Fruit fly (Drosophila melanogaster) whole organism, prepupa: Measurements from ENCODE around the gene CG14036.

Source experiments
- Blimp-1 ChIP-seq: fragments of 200-800 bp; sonication (Bioruptor generic); optimal IDR thresholded peaks from 3 replicates; lab custom pipeline; 2017; ENCODE audit warnings: missing biosample characterization, missing genetic modification characterization, mild to moderate bottlenecking, moderate library complexity, missing genetic modification reagents
- CG10669 ChIP-seq: fragments of 200-800 bp; sonication (Bioruptor generic); optimal IDR thresholded peaks from 3 replicates; lab custom pipeline; 2018; ENCODE audit warnings: missing biosample characterization, mild to moderate bottlenecking, missing genetic modification characterization, moderate library complexity
- CG11294 ChIP-seq: fragments of 200-800 bp; sonication (Bioruptor generic); IDR thresholded peaks from 2 replicates; pipeline ENCODE4 v1.3.6; 2022; ENCODE audit warnings: missing biosample characterization, missing genetic modification characterization
- CG11762 ChIP-seq: fragments of 200-800 bp; sonication (Bioruptor generic); optimal IDR thresholded peaks from 3 replicates; lab custom pipeline; 2016; ENCODE audit warnings: missing biosample characterization, missing genetic modification characterization; ENCODE audit not compliant: insufficient read depth
- CG11902 ChIP-seq: fragments of 200-800 bp; sonication (Bioruptor generic); optimal IDR thresholded peaks from 3 replicates; lab custom pipeline; 2016; ENCODE audit warnings: missing biosample characterization, missing genetic modification characterization
- CG15336 ChIP-seq: fragments of 200-800 bp; sonication (Bioruptor generic); IDR thresholded peaks from 2 replicates; pipeline ENCODE4 v1.3.6; 2022; ENCODE audit warnings: missing biosample characterization, missing genetic modification characterization
- CG1621 ChIP-seq: fragments of 200-800 bp; sonication (Bioruptor generic); optimal IDR thresholded peaks from 3 replicates; lab custom pipeline; 2018; ENCODE audit warnings: missing biosample characterization, mild to moderate bottlenecking, missing genetic modification characterization
- CG16779 ChIP-seq: fragments of 200-800 bp; sonication (Bioruptor generic); optimal IDR thresholded peaks from 3 replicates; lab custom pipeline; 2017; ENCODE audit warnings: missing biosample characterization, mild to moderate bottlenecking, missing genetic modification characterization
- CG3032 ChIP-seq: fragments of 200-800 bp; optimal IDR thresholded peaks from 2 replicates; lab custom pipeline; 2019; ENCODE audit warnings: missing biosample characterization, mild to moderate bottlenecking, missing genetic modification characterization, moderate library complexity
- CG31627 ChIP-seq: fragments of 200-800 bp; sonication (Bioruptor generic); optimal IDR thresholded peaks from 3 replicates; lab custom pipeline; 2016; ENCODE audit warnings: missing biosample characterization, missing genetic modification characterization
- CG32006 ChIP-seq: fragments of 200-800 bp; sonication (Bioruptor generic); optimal IDR thresholded peaks from 3 replicates; lab custom pipeline; 2017; ENCODE audit warnings: missing biosample characterization, mild to moderate bottlenecking, missing genetic modification characterization
- CG34406 ChIP-seq: fragments of 200-800 bp; sonication (Bioruptor generic); optimal IDR thresholded peaks from 3 replicates; lab custom pipeline; 2016; ENCODE audit warnings: missing biosample characterization, missing genetic modification characterization
- CG3919 ChIP-seq: fragments of 200-800 bp; sonication (Bioruptor generic); optimal IDR thresholded peaks from 3 replicates; lab custom pipeline; 2016; ENCODE audit warnings: missing biosample characterization, missing genetic modification characterization
- CG4318 ChIP-seq: fragments of 200-800 bp; sonication (Bioruptor generic); optimal IDR thresholded peaks from 3 replicates; lab custom pipeline; 2017; ENCODE audit warnings: missing biosample characterization, mild to moderate bottlenecking, missing genetic modification characterization
- CG6163 ChIP-seq: fragments of 200-800 bp; sonication (Bioruptor generic); IDR thresholded peaks from 3 replicates; pipeline ENCODE4 v1.3.6; 2022; ENCODE audit warnings: missing biosample characterization, missing genetic modification characterization
- CG6276 ChIP-seq: fragments of 200-800 bp; sonication (Bioruptor generic); optimal IDR thresholded peaks from 2 replicates; lab custom pipeline; 2017; ENCODE audit warnings: missing biosample characterization, mild to moderate bottlenecking, missing genetic modification characterization
- CG6792 ChIP-seq: fragments of 200-800 bp; sonication (Bioruptor generic); optimal IDR thresholded peaks from 3 replicates; lab custom pipeline; 2016; ENCODE audit warnings: missing biosample characterization, missing genetic modification characterization
- CG6808 ChIP-seq: fragments of 200-800 bp; sonication (Bioruptor generic); optimal IDR thresholded peaks from 3 replicates; lab custom pipeline; 2017; ENCODE audit warnings: missing biosample characterization, missing genetic modification characterization, mild to moderate bottlenecking, moderate library complexity, missing genetic modification reagents
- CG6854 ChIP-seq: fragments of 200-800 bp; sonication (Bioruptor generic); optimal IDR thresholded peaks from 2 replicates; lab custom pipeline; 2017; ENCODE audit warnings: missing biosample characterization, mild to moderate bottlenecking, missing genetic modification characterization
- CG7368 ChIP-seq: fragments of 200-800 bp; sonication (Bioruptor generic); optimal IDR thresholded peaks from 3 replicates; lab custom pipeline; 2016; ENCODE audit warnings: missing biosample characterization, missing genetic modification characterization
- CG8119 ChIP-seq: fragments of 200-800 bp; sonication (Bioruptor generic); IDR thresholded peaks from 3 replicates; pipeline ENCODE4 v1.3.6; 2022; ENCODE audit warnings: missing biosample characterization, missing genetic modification characterization
- CG8319 ChIP-seq: fragments of 200-800 bp; sonication (Bioruptor generic); optimal IDR thresholded peaks from 3 replicates; lab custom pipeline; 2016; ENCODE audit warnings: missing biosample characterization, missing genetic modification characterization
- CG8632 ChIP-seq: fragments of 200-800 bp; sonication (Bioruptor generic); optimal IDR thresholded peaks from 3 replicates; lab custom pipeline; 2016; ENCODE audit warnings: missing biosample characterization, missing genetic modification characterization
- Eip78C ChIP-seq: fragments of 200-800 bp; sonication (Bioruptor generic); peaks from one replicate; lab custom pipeline; 2016; ENCODE audit warnings: missing biosample characterization, missing genetic modification characterization
- Eip93F ChIP-seq: fragments of 200-800 bp; sonication (Bioruptor generic); optimal IDR thresholded peaks from 2 replicates; lab custom pipeline; 2016; ENCODE audit warnings: missing biosample characterization, mild to moderate bottlenecking, missing genetic modification characterization
- Ets21C ChIP-seq: fragments of 200-800 bp; sonication (Bioruptor generic); optimal IDR thresholded peaks from 3 replicates; lab custom pipeline; 2016; ENCODE audit warnings: missing biosample characterization, missing genetic modification characterization
- Hr38 ChIP-seq: sonication (Bioruptor generic); optimal IDR thresholded peaks from 2 replicates; lab custom pipeline; 2016; ENCODE audit warnings: missing biosample characterization, missing genetic modification characterization
- Hr39 ChIP-seq: fragments of 200-800 bp; sonication (Bioruptor generic); optimal IDR thresholded peaks from 2 replicates; lab custom pipeline; 2016; ENCODE audit warnings: missing biosample characterization, missing genetic modification characterization
- Hr4 ChIP-seq: fragments of 200-800 bp; sonication (Bioruptor generic); optimal IDR thresholded peaks from 3 replicates; lab custom pipeline; 2016; ENCODE audit warnings: missing biosample characterization, missing genetic modification characterization
- Met ChIP-seq: fragments of 200-800 bp; sonication (Bioruptor generic); optimal IDR thresholded peaks from 3 replicates; lab custom pipeline; 2016; ENCODE audit warnings: missing biosample characterization, missing genetic modification characterization
- OdsH ChIP-seq: fragments of 200-800 bp; sonication (Bioruptor generic); optimal IDR thresholded peaks from 3 replicates; lab custom pipeline; 2016; ENCODE audit warnings: missing biosample characterization, missing genetic modification characterization
- Sox102F ChIP-seq: fragments of 200-800 bp; sonication (Bioruptor generic); optimal IDR thresholded peaks from 2 replicates; lab custom pipeline; 2016; ENCODE audit warnings: missing biosample characterization, mild to moderate bottlenecking, missing genetic modification characterization
- acj6 ChIP-seq: fragments of 200-800 bp; sonication (Bioruptor generic); optimal IDR thresholded peaks from 3 replicates; lab custom pipeline; 2016; ENCODE audit warnings: missing biosample characterization, missing genetic modification characterization
- cyc ChIP-seq: fragments of 200-800 bp; sonication (Bioruptor generic); optimal IDR thresholded peaks from 3 replicates; lab custom pipeline; 2016; ENCODE audit warnings: missing biosample characterization, missing genetic modification characterization
- dac ChIP-seq: fragments of 200-800 bp; sonication (Bioruptor generic); optimal IDR thresholded peaks from 2 replicates; lab custom pipeline; 2017; ENCODE audit warnings: missing biosample characterization, mild to moderate bottlenecking, missing genetic modification characterization
- dsx ChIP-seq: fragments of 200-800 bp; optimal IDR thresholded peaks from 3 replicates; lab custom pipeline; 2019; ENCODE audit warnings: missing biosample characterization, mild to moderate bottlenecking, missing genetic modification characterization, moderate library complexity; ENCODE audit not compliant: poor library complexity, severe bottlenecking
- eg ChIP-seq: fragments of 200-800 bp; sonication (Bioruptor generic); IDR thresholded peaks from 3 replicates; pipeline ENCODE4 v1.3.6; 2022; ENCODE audit warnings: missing biosample characterization, missing genetic modification characterization
- fd59A ChIP-seq: fragments of 200-800 bp; sonication (Bioruptor generic); optimal IDR thresholded peaks from 2 replicates; lab custom pipeline; 2017; ENCODE audit warnings: missing biosample characterization, mild to moderate bottlenecking, missing genetic modification characterization, missing genetic modification reagents
- fd85E ChIP-seq: fragments of 200-800 bp; sonication (Bioruptor generic); optimal IDR thresholded peaks from 3 replicates; lab custom pipeline; 2016; ENCODE audit warnings: missing biosample characterization, missing genetic modification characterization
- lz ChIP-seq: fragments of 200-800 bp; sonication (Bioruptor generic); optimal IDR thresholded peaks from 3 replicates; lab custom pipeline; 2016; ENCODE audit warnings: missing biosample characterization, missing genetic modification characterization
- net ChIP-seq: fragments of 200-800 bp; sonication (Bioruptor generic); optimal IDR thresholded peaks from 3 replicates; lab custom pipeline; 2016; ENCODE audit warnings: missing biosample characterization, missing genetic modification characterization
- pdm3 ChIP-seq: fragments of 200-800 bp; sonication (Bioruptor generic); optimal IDR thresholded peaks from 3 replicates; lab custom pipeline; 2016; ENCODE audit warnings: missing biosample characterization, missing genetic modification characterization
- salr ChIP-seq, 2 experiments: fragments of 200-800 bp; sonication (Bioruptor generic); optimal IDR thresholded peaks; 3 replicates each; lab custom pipeline; 2016 to 2018; ENCODE audit warnings: missing biosample characterization in 2 of 2, missing genetic modification characterization in 2 of 2, mild to moderate bottlenecking in 1 of 2
- ss ChIP-seq, 2 experiments: fragments of 200-800 bp; sonication (Bioruptor generic); optimal IDR thresholded peaks; 2 replicates in 1 of 2; 3 replicates in 1 of 2; lab custom pipeline; 2017 to 2018; ENCODE audit warnings: mild to moderate bottlenecking in 2 of 2, missing biosample characterization in 2 of 2, missing genetic modification characterization in 2 of 2, moderate library complexity in 1 of 2
- svp ChIP-seq: fragments of 200-800 bp; sonication (Bioruptor generic); peaks from one replicate; lab custom pipeline; 2016; ENCODE audit warnings: missing biosample characterization, missing genetic modification characterization
- topi ChIP-seq: fragments of 200-800 bp; sonication (Bioruptor generic); optimal IDR thresholded peaks from 3 replicates; lab custom pipeline; 2016; ENCODE audit warnings: missing biosample characterization, missing genetic modification characterization
- vri ChIP-seq: fragments of 200-800 bp; sonication (Bioruptor generic); optimal IDR thresholded peaks from 3 replicates; lab custom pipeline; 2016; ENCODE audit warnings: missing biosample characterization, mild to moderate bottlenecking, missing genetic modification characterization

CG14036 gene

dm6 chr2L:5086905-5087522 lies 32.2 kb upstream of the CG14036 start (continued):
- TF ChIP-seq Hr4 (GFP tag; lab: Kevin White, UChicago) (peak; percentile 91), CG16779 (peak; percentile 79), net (GFP tag; lab: Kevin White, UChicago) (peak; percentile 90), Ets21C (GFP tag; lab: Kevin White, UChicago) (peak; percentile 78), CG8319 (peak; percentile 86), CG6163 (GFP tag; lab: Robert Waterston, UW) (peak; percentile 81), OdsH (GFP tag; lab: Kevin White, UChicago) (peak; percentile 88), CG15336 (GFP tag; lab: Robert Waterston, UW) (peak; percentile 82), Eip78C (GFP tag; lab: Kevin White, UChicago) (peak; percentile 98), Blimp-1 (GFP tag; lab: Kevin White, UChicago) (peak; percentile 74), vri (peak; percentile 72), CG6808 (GFP tag; lab: Kevin White, UChicago) (peak; percentile 86), eg (GFP tag; lab: Robert Waterston, UW) (peak; percentile 76), Sox102F (GFP tag; lab: Kevin White, UChicago) (peak; percentile 89), pdm3 (GFP tag; lab: Kevin White, UChicago) (peak; percentile 92), CG10669 (GFP tag; lab: Kevin White, UChicago) (peak; percentile 88), CG1621 (tag; lab: Kevin White, UChicago) (peak; percentile 81), CG3919 (GFP tag; lab: Kevin White, UChicago) (peak; percentile 89), fd85E (peak; percentile 68), CG11294 (GFP tag; lab: Robert Waterston, UW) (peak; percentile 57; the same call in 1 of the 2 replicates), ss (GFP tag; optimal IDR thresholded peaks at IDR 0.05; lab: Kevin White, UChicago) (peak; percentile 82 to 91), CG7368 (GFP tag; lab: Kevin White, UChicago) (peak; percentile 82), CG8119 (GFP tag; lab: Robert Waterston, UW) (peak; percentile 85), dac (GFP tag; lab: Kevin White, UChicago) (peak; percentile 74), CG6792 (GFP tag; lab: Kevin White, UChicago) (peak; percentile 91)

dm6 chr2L:5085561-5085960 lies 30.7 kb upstream of the CG14036 start:
- TF ChIP-seq CG34406 (GFP tag; lab: Kevin White, UChicago) = peak; percentile 37
- peak; percentile 31 for TF ChIP-seq OdsH (GFP tag; lab: Kevin White, UChicago)
- TF ChIP-seq CG8319 = no peak
- no peak for TF ChIP-seq dsx (GFP tag; lab: Kevin White, UChicago)
- peak; percentile 51 for TF ChIP-seq Hr4 (GFP tag; lab: Kevin White, UChicago)
- peak in 1 of 2 experiments; percentile 9 for TF ChIP-seq salr (GFP tag; optimal IDR thresholded peaks at IDR 0.05; lab: Kevin White, UChicago)
- peak; percentile 11 for TF ChIP-seq CG6276 (GFP tag; lab: Kevin White, UChicago)
- peak; percentile 20 for TF ChIP-seq CG31627
- TF ChIP-seq dac (GFP tag; lab: Kevin White, UChicago) = no peak
- TF ChIP-seq CG4318 (GFP tag; lab: Kevin White, UChicago) = peak; percentile 12
- no peak for TF ChIP-seq CG1621 (tag; lab: Kevin White, UChicago)
- TF ChIP-seq CG16779 = no peak
- TF ChIP-seq acj6 (GFP tag; lab: Kevin White, UChicago) = no peak
- TF ChIP-seq Eip78C (GFP tag; lab: Kevin White, UChicago) = peak; percentile 57
- TF ChIP-seq CG11902 (GFP tag; lab: Kevin White, UChicago) = no peak
- TF ChIP-seq CG3032 (tag; lab: Kevin White, UChicago) = no peak
- no peak for TF ChIP-seq Eip93F (GFP tag; lab: Kevin White, UChicago)
- TF ChIP-seq Met (GFP tag; lab: Kevin White, UChicago) = peak; percentile 43
- TF ChIP-seq lz (GFP tag; lab: Kevin White, UChicago) = peak; percentile 7
- TF ChIP-seq svp = peak; percentile 73
- TF ChIP-seq CG6808 (GFP tag; lab: Kevin White, UChicago) = no peak
- peak; percentile 45 for TF ChIP-seq CG8632 (GFP tag; lab: Kevin White, UChicago)
- TF ChIP-seq CG6854 (GFP tag; lab: Kevin White, UChicago) = no peak
- 0 out of 3 replicates have a peak, but pooled peaks have one; percentile 50 for TF ChIP-seq eg (GFP tag; lab: Robert Waterston, UW)
- no peak for TF ChIP-seq fd59A (GFP tag; lab: Kevin White, UChicago)
- TF ChIP-seq cyc (GFP tag; lab: Kevin White, UChicago) = peak; percentile 34
- no peak for TF ChIP-seq CG11762 (GFP tag; lab: Kevin White, UChicago)
- TF ChIP-seq Hr38 = no peak
- TF ChIP-seq CG32006 (GFP tag; lab: Kevin White, UChicago) = peak; percentile 65
- TF ChIP-seq CG7368 (GFP tag; lab: Kevin White, UChicago) = no peak
- TF ChIP-seq Sox102F (GFP tag; lab: Kevin White, UChicago) = peak; percentile 18
- peak; percentile 31 for TF ChIP-seq topi
- TF ChIP-seq Blimp-1 (GFP tag; lab: Kevin White, UChicago) = no peak
- TF ChIP-seq Hr39 (GFP tag; lab: Kevin White, UChicago) = peak; percentile 14
